Fruit fly (Drosophila melanogaster): Measurements from ENCODE around the gene CG8043.
A peak's percentile ranks its signal among the peaks of the same experiment; 100 is the strongest.

Gene CG8043

dm6 chr3R:8715851-8716550 lies 39.3 kb downstream of the CG8043 start, which contains the start of gene TMEM216 (continued):
- TF ChIP-seq CG3995 (GFP tag; optimal IDR thresholded peaks at IDR 0.05): peak; percentile 82
- TF ChIP-seq eyg (GFP tag; optimal IDR thresholded peaks at IDR 0.05): no peak
- TF ChIP-seq CG2120 (GFP tag; optimal IDR thresholded peaks at IDR 0.05): no peak
- peak; percentile 61 for TF ChIP-seq Sry-δ (GFP tag; optimal IDR thresholded peaks at IDR 0.05)
- no peak for TF ChIP-seq seq (GFP tag; IDR thresholded peaks at IDR 0.05)
- no peak for TF ChIP-seq CG6272 (GFP tag; IDR thresholded peaks at IDR 0.05)
- TF ChIP-seq run (tag; optimal IDR thresholded peaks at IDR 0.05): no peak
- TF ChIP-seq CG17912 (GFP tag; optimal IDR thresholded peaks at IDR 0.05): no peak
- TF ChIP-seq Poxn (GFP tag; IDR thresholded peaks at IDR 0.05): no peak
- TF ChIP-seq Drgx (GFP tag; IDR thresholded peaks at IDR 0.05): no peak
- peak; percentile 21 for TF ChIP-seq Hr3 (GFP tag; optimal IDR thresholded peaks at IDR 0.05)
- TF ChIP-seq CG15601 (tag; optimal IDR thresholded peaks at IDR 0.05): no peak
- no peak for TF ChIP-seq CG2199 (GFP tag; IDR thresholded peaks at IDR 0.05)
- TF ChIP-seq CG6654 (GFP tag; optimal IDR thresholded peaks at IDR 0.05): no peak
- TF ChIP-seq CG2875 (GFP tag; optimal IDR thresholded peaks at IDR 0.05): no peak
- TF ChIP-seq CG8924 (tag; optimal IDR thresholded peaks at IDR 0.05): peak; percentile 56
- peak; percentile 66 for TF ChIP-seq bbx (GFP tag; IDR thresholded peaks at IDR 0.05; ENCODE audit: partially characterized antibody)
- TF ChIP-seq CG12299 (tag; optimal IDR thresholded peaks at IDR 0.05): no peak
- TF ChIP-seq Lhr (GFP tag; optimal IDR thresholded peaks at IDR 0.05): peak; percentile 76
- TF ChIP-seq CG17829 (tag; optimal IDR thresholded peaks at IDR 0.05): peak; percentile 24
- TF ChIP-seq C15 (GFP tag; IDR thresholded peaks at IDR 0.05): no peak
- no peak for TF ChIP-seq Jarid2 (GFP tag; optimal IDR thresholded peaks at IDR 0.05)
- TF ChIP-seq Stat92E (GFP tag; optimal IDR thresholded peaks at IDR 0.05): peak in 1 of 3 experiments; percentile 33
- no peak for TF ChIP-seq pb (GFP tag; optimal IDR thresholded peaks at IDR 0.05)
- no peak for TF ChIP-seq CG10209 (GFP tag; optimal IDR thresholded peaks at IDR 0.05)
- no peak for TF ChIP-seq onecut (GFP tag; IDR thresholded peaks at IDR 0.05)
- no peak for TF ChIP-seq luna (GFP tag; optimal IDR thresholded peaks at IDR 0.05)
- TF ChIP-seq Camta (GFP tag; optimal IDR thresholded peaks at IDR 0.05): no peak
- TF ChIP-seq CG3163 (GFP tag; optimal IDR thresholded peaks at IDR 0.05): no peak
- no peak for TF ChIP-seq repo (GFP tag; optimal IDR thresholded peaks at IDR 0.05)
- TF ChIP-seq CG7556 (GFP tag; optimal IDR thresholded peaks at IDR 0.05): no peak
- TF ChIP-seq NC2β (GFP tag; optimal IDR thresholded peaks at IDR 0.05): peak; percentile 8
- TF ChIP-seq CoRest (tag; optimal IDR thresholded peaks at IDR 0.05): peak; percentile 50
- no peak for TF ChIP-seq ewg (GFP tag; optimal IDR thresholded peaks at IDR 0.05)
- TF ChIP-seq Dp (GFP tag; optimal IDR thresholded peaks at IDR 0.05): peak; percentile 85
- peak; percentile 68 for TF ChIP-seq Dref (GFP tag; IDR thresholded peaks at IDR 0.05)
- TF ChIP-seq CG31224 (GFP tag; IDR thresholded peaks at IDR 0.05): no peak
- no peak for TF ChIP-seq tgo (GFP tag; IDR thresholded peaks at IDR 0.05)
- TF ChIP-seq Sin3A (optimal IDR thresholded peaks at IDR 0.05): peak; percentile 79
- no peak for TF ChIP-seq sd (tag; optimal IDR thresholded peaks at IDR 0.05)
- no peak for TF ChIP-seq CG4328 (GFP tag; optimal IDR thresholded peaks at IDR 0.05)
- peak; percentile 12 for TF ChIP-seq phol (tag; optimal IDR thresholded peaks at IDR 0.05)
- TF ChIP-seq slbo (GFP tag; IDR thresholded peaks at IDR 0.05): no peak
- TF ChIP-seq CG30020 (tag; optimal IDR thresholded peaks at IDR 0.05): peak; percentile 25
- TF ChIP-seq zen (tag; optimal IDR thresholded peaks at IDR 0.05): no peak
- TF ChIP-seq lbe (GFP tag; optimal IDR thresholded peaks at IDR 0.05): peak; percentile 11
- no peak for TF ChIP-seq stc (GFP tag; IDR thresholded peaks at IDR 0.05)
- TF ChIP-seq Hand (GFP tag; optimal IDR thresholded peaks at IDR 0.05): no peak
- TF ChIP-seq Doc3 (GFP tag; IDR thresholded peaks at IDR 0.05; ENCODE audit: partially characterized antibody): no peak; the same call in 2 of the 3 replicates
- TF ChIP-seq CG42726 (GFP tag; IDR thresholded peaks at IDR 0.05; ENCODE audit: partially characterized antibody): peak; percentile 8; the same call in 1 of the 2 replicates
